Fruit fly (Drosophila melanogaster) whole organism, embryonic: ENCODE measurements around the gene Agpat2.

Experiments used
- Atf6 ChIP-seq: fragments of 200-800 bp; sonication (Bioruptor generic); IDR thresholded peaks from 2 replicates; pipeline ENCODE4 v1.3.6; 2022; ENCODE audit warnings: missing biosample characterization, missing genetic modification characterization
- B-H2 ChIP-seq: fragments of 200-800 bp; sonication (Bioruptor generic); optimal IDR thresholded peaks from 2 replicates; lab custom pipeline; 2018; ENCODE audit warnings: missing biosample characterization, mild to moderate bottlenecking, missing genetic modification characterization
- CG10267 ChIP-seq: fragments of 200-800 bp; sonication (Bioruptor generic); optimal IDR thresholded peaks from 2 replicates; lab custom pipeline; 2018; ENCODE audit warnings: missing biosample characterization, mild to moderate bottlenecking, missing genetic modification characterization, moderate library complexity
- CG10321 ChIP-seq: fragments of 200-800 bp; sonication (Bioruptor generic); IDR thresholded peaks from 2 replicates; pipeline ENCODE4 v1.3.6; 2022; ENCODE audit warnings: missing biosample characterization, missing genetic modification characterization
- CG10654 ChIP-seq: fragments of 200-800 bp; sonication (Bioruptor generic); optimal IDR thresholded peaks from 2 replicates; lab custom pipeline; 2016; ENCODE audit warnings: missing biosample characterization, missing genetic modification characterization
- CG11560 ChIP-seq: fragments of 200-800 bp; sonication (Bioruptor generic); IDR thresholded peaks from 3 replicates; pipeline ENCODE4 v1.3.6; 2022; ENCODE audit warnings: missing biosample characterization, missing genetic modification characterization
- CG11695 ChIP-seq: fragments of 200-800 bp; sonication (Bioruptor generic); IDR thresholded peaks from 3 replicates; pipeline ENCODE4 v1.3.6; 2022; ENCODE audit warnings: missing biosample characterization, missing genetic modification characterization
- CG11723 ChIP-seq: fragments of 200-800 bp; sonication (Bioruptor generic); optimal IDR thresholded peaks from 2 replicates; lab custom pipeline; 2017; ENCODE audit warnings: missing biosample characterization, mild to moderate bottlenecking, missing genetic modification characterization
- CG1233 ChIP-seq: fragments of 200-800 bp; sonication (Bioruptor generic); optimal IDR thresholded peaks from 4 replicates; lab custom pipeline; 2018; ENCODE audit warnings: missing biosample characterization, mild to moderate bottlenecking, missing genetic modification characterization
- CG12391 ChIP-seq: fragments of 200-800 bp; sonication (Bioruptor generic); optimal IDR thresholded peaks from 3 replicates; lab custom pipeline; 2018; ENCODE audit warnings: missing biosample characterization, mild to moderate bottlenecking, missing genetic modification characterization, moderate library complexity
- CG15073 ChIP-seq: fragments of 200-800 bp; sonication (Bioruptor generic); optimal IDR thresholded peaks from 2 replicates; lab custom pipeline; 2016; ENCODE audit warnings: missing biosample characterization, missing genetic modification characterization
- CG15601 ChIP-seq: fragments of 200-800 bp; sonication (Bioruptor generic); optimal IDR thresholded peaks from 3 replicates; lab custom pipeline; 2019; ENCODE audit warnings: missing biosample characterization, mild to moderate bottlenecking, missing genetic modification characterization, moderate library complexity
- CG15696 ChIP-seq: fragments of 200-800 bp; sonication (Bioruptor generic); optimal IDR thresholded peaks from 2 replicates; lab custom pipeline; 2019; ENCODE audit warnings: missing biosample characterization, mild to moderate bottlenecking, missing genetic modification characterization, moderate library complexity
- CG1602 ChIP-seq: fragments of 200-800 bp; sonication (Bioruptor generic); optimal IDR thresholded peaks from 3 replicates; lab custom pipeline; 2016; ENCODE audit warnings: missing biosample characterization, missing genetic modification characterization
- CG17359 ChIP-seq: fragments of 200-800 bp; sonication (Bioruptor generic); optimal IDR thresholded peaks from 3 replicates; lab custom pipeline; 2018; ENCODE audit warnings: missing biosample characterization, mild to moderate bottlenecking, missing genetic modification characterization, moderate library complexity
- CG17612 ChIP-seq: fragments of 200-800 bp; sonication (Bioruptor generic); IDR thresholded peaks from 2 replicates; pipeline ENCODE4 v1.3.6; 2022; ENCODE audit warnings: missing biosample characterization, missing genetic modification characterization
- CG1792 ChIP-seq: fragments of 200-800 bp; sonication (Bioruptor generic); optimal IDR thresholded peaks from 2 replicates; lab custom pipeline; 2016; ENCODE audit warnings: missing biosample characterization, missing genetic modification characterization
- CG30403 ChIP-seq: fragments of 200-800 bp; sonication (Bioruptor generic); optimal IDR thresholded peaks from 3 replicates; lab custom pipeline; 2016; ENCODE audit warnings: missing biosample characterization, missing genetic modification characterization
- CG3281 ChIP-seq: fragments of 200-800 bp; sonication (Bioruptor generic); optimal IDR thresholded peaks from 3 replicates; lab custom pipeline; 2017; ENCODE audit warnings: missing biosample characterization, mild to moderate bottlenecking, missing genetic modification characterization
- CG33557 ChIP-seq: fragments of 200-800 bp; sonication (Bioruptor generic); optimal IDR thresholded peaks from 2 replicates; lab custom pipeline; 2019; ENCODE audit warnings: missing biosample characterization, mild to moderate bottlenecking, missing genetic modification characterization, moderate library complexity
- CG4404 ChIP-seq: fragments of 200-800 bp; sonication (Bioruptor generic); IDR thresholded peaks from 2 replicates; pipeline ENCODE4 v1.3.6; 2022; ENCODE audit warnings: missing biosample characterization, missing genetic modification characterization
- CG4617 ChIP-seq: fragments of 200-800 bp; sonication (Bioruptor generic); optimal IDR thresholded peaks from 3 replicates; lab custom pipeline; 2016; ENCODE audit warnings: missing biosample characterization, missing genetic modification characterization, borderline replicate concordance
- CG5180 ChIP-seq: fragments of 200-800 bp; sonication (Bioruptor generic); optimal IDR thresholded peaks from 3 replicates; lab custom pipeline; 2017; ENCODE audit warnings: missing biosample characterization, missing genetic modification characterization, mild to moderate bottlenecking, moderate library complexity, missing genetic modification reagents
- CG6683 ChIP-seq: fragments of 200-800 bp; sonication (Bioruptor generic); optimal IDR thresholded peaks from 2 replicates; lab custom pipeline; 2017; ENCODE audit warnings: missing biosample characterization, mild to moderate bottlenecking, missing genetic modification characterization, missing genetic modification reagents
- CG6813 ChIP-seq: fragments of 200-800 bp; sonication (Bioruptor generic); optimal IDR thresholded peaks from 2 replicates; lab custom pipeline; 2017; ENCODE audit warnings: missing biosample characterization, missing genetic modification characterization, mild to moderate bottlenecking, moderate library complexity, missing genetic modification reagents
- CG8359 ChIP-seq: fragments of 200-800 bp; sonication (Bioruptor generic); optimal IDR thresholded peaks from 2 replicates; lab custom pipeline; 2017; ENCODE audit warnings: missing biosample characterization, mild to moderate bottlenecking, missing genetic modification characterization, borderline replicate concordance
- CrebB ChIP-seq: fragments of 200-800 bp; sonication (Bioruptor generic); optimal IDR thresholded peaks from 3 replicates; lab custom pipeline; 2018; ENCODE audit warnings: missing biosample characterization, mild to moderate bottlenecking, missing genetic modification characterization
- MESR4 ChIP-seq: fragments of 200-800 bp; sonication (Bioruptor generic); optimal IDR thresholded peaks from 2 replicates; lab custom pipeline; 2018; ENCODE audit warnings: missing biosample characterization, mild to moderate bottlenecking, missing genetic modification characterization, moderate library complexity
- NfI ChIP-seq: fragments of 200-800 bp; sonication (Bioruptor generic); optimal IDR thresholded peaks from 3 replicates; lab custom pipeline; 2018; ENCODE audit warnings: missing biosample characterization, mild to moderate bottlenecking, missing genetic modification characterization, moderate library complexity
- Optix ChIP-seq: fragments of 200-800 bp; sonication (Bioruptor generic); IDR thresholded peaks from 3 replicates; pipeline ENCODE4 v1.3.6; 2022; ENCODE audit warnings: missing biosample characterization, missing genetic modification characterization
- YL-1 ChIP-seq: fragments of 200-800 bp; sonication (Bioruptor generic); optimal IDR thresholded peaks from 3 replicates; lab custom pipeline; 2017; ENCODE audit warnings: missing biosample characterization, mild to moderate bottlenecking, missing genetic modification characterization
- chif ChIP-seq, 2 experiments: fragments of 200-800 bp; sonication (Bioruptor generic); optimal IDR thresholded peaks; 3 replicates each; lab custom pipeline; 2016; ENCODE audit warnings: missing biosample characterization in 2 of 2, missing genetic modification characterization in 2 of 2
- dm ChIP-seq: fragments of 200-800 bp; sonication (Bioruptor generic); optimal IDR thresholded peaks from 3 replicates; lab custom pipeline; 2016; ENCODE audit warnings: missing biosample characterization, missing genetic modification characterization
- ems ChIP-seq: fragments of 200-800 bp; sonication (Bioruptor generic); optimal IDR thresholded peaks from 3 replicates; lab custom pipeline; 2016; ENCODE audit warnings: missing biosample characterization, missing genetic modification characterization
- fd3F ChIP-seq: fragments of 200-800 bp; sonication (Bioruptor generic); optimal IDR thresholded peaks from 2 replicates; lab custom pipeline; 2018; ENCODE audit warnings: missing biosample characterization, mild to moderate bottlenecking, missing genetic modification characterization, moderate library complexity
- fu2 ChIP-seq: fragments of 200-800 bp; sonication (Bioruptor generic); optimal IDR thresholded peaks from 2 replicates; lab custom pipeline; 2016; ENCODE audit warnings: missing biosample characterization, missing genetic modification characterization
- gt ChIP-seq: fragments of 200-800 bp; sonication (Bioruptor generic); IDR thresholded peaks from 2 replicates; pipeline ENCODE4 v1.3.6; 2022; ENCODE audit warnings: missing biosample characterization, missing genetic modification characterization
- hbn ChIP-seq: fragments of 200-800 bp; sonication (Bioruptor generic); IDR thresholded peaks from 2 replicates; pipeline ENCODE4 v1.3.6; 2022; ENCODE audit warnings: missing biosample characterization, missing genetic modification characterization; ENCODE audit not compliant: partially characterized antibody
- hth ChIP-seq: fragments of >200 bp; optimal IDR thresholded peaks from 2 replicates; lab custom pipeline; 2017; ENCODE audit warnings: inconsistent platforms
- lov ChIP-seq, 2 experiments: fragments of 200-800 bp in 1 of 2; fragments of >200 bp in 1 of 2; sonication (Bioruptor generic) in 1 of 2; IDR thresholded peaks in 1 of 2; optimal IDR thresholded peaks in 1 of 2; 2 replicates in 1 of 2; 3 replicates in 1 of 2; pipeline versions ENCODE4 v1.3.6 to Lab custom; 2017 to 2022; ENCODE audit warnings: missing biosample characterization in 1 of 2, missing genetic modification characterization in 1 of 2
- nmo ChIP-seq: fragments of 200-800 bp; sonication (Bioruptor generic); optimal IDR thresholded peaks from 2 replicates; lab custom pipeline; 2018; ENCODE audit warnings: missing biosample characterization, mild to moderate bottlenecking, missing genetic modification characterization, moderate library complexity
- pan ChIP-seq, 4 experiments: fragments of >200 bp in 3 of 4; fragments of 200-800 bp in 1 of 4; sonication (Bioruptor generic) in 1 of 4; optimal IDR thresholded peaks in 3 of 4; IDR thresholded peaks in 1 of 4; 2 replicates each; pipeline versions ENCODE4 v1.3.6 to Lab custom; 2017 to 2022; ENCODE audit warnings: missing biosample characterization in 2 of 4, missing genetic modification characterization in 2 of 4, mixed read lengths in 1 of 4
- pfk ChIP-seq: fragments of 200-800 bp; sonication (Bioruptor generic); optimal IDR thresholded peaks from 2 replicates; lab custom pipeline; 2018; ENCODE audit warnings: missing biosample characterization, mild to moderate bottlenecking, missing genetic modification characterization, moderate library complexity
- sens ChIP-seq: fragments of 200-800 bp; sonication (Bioruptor generic); peaks from one replicate; lab custom pipeline; 2016; ENCODE audit warnings: missing biosample characterization, missing genetic modification characterization
- sens-2 ChIP-seq: fragments of 200-800 bp; sonication (Bioruptor generic); IDR thresholded peaks from 2 replicates; pipeline ENCODE4 v1.3.6; 2022; ENCODE audit warnings: missing biosample characterization, missing genetic modification characterization
- sim ChIP-seq: fragments of 200-800 bp; sonication (Bioruptor generic); IDR thresholded peaks from 2 replicates; pipeline ENCODE4 v1.3.6; 2022; ENCODE audit warnings: missing biosample characterization, missing genetic modification characterization
- slbo ChIP-seq: fragments of 200-800 bp; sonication (Bioruptor generic); IDR thresholded peaks from 2 replicates; pipeline ENCODE4 v1.3.6; 2022; ENCODE audit warnings: missing biosample characterization, missing genetic modification characterization

The Agpat2 gene

DNA sequence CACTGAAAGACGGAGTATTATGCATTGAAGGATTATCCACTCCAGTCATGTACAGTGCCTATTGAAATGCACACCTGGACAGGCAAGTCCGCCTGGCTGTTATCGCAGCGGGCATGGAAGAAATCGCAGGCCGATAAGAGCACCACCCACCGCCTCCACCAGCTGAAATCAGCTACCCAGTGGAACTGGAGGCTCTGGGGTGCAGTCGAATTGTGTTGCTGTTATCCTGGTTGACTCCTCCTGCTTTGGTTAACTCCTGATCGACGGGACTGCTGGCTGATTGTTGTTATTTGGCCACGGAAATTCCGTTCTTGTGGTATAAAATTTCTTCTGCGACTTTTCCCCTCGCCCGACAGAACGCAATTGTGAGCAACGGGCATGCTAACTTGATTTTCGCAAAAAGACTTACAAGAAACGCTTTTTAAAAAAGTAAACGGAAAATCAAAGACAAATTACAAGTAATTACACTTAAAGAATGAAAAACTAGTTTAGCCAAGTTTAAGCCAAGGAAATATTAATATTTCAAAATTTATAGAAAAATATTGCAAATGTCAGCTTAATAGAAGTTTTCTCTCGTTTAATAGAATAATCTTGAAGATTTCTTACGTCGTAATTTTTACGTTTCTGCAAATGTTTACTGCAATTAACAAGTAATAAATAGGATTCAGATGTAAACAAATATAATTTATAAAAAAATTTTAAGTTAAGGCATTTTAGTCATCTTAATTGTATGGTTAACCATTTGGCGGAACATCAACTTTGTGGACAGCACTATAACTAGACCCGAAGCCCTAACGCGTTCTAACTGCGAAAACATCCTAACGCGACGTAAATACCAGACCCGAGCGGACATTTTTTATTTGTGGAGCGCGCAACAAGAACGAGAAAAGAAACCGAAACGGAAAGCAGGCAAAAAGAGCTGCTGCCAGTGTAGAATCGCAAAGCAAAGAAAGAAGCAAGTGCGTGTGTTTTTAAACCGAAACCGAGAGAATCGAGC is 48.6 kb downstream of the Agpat2 start, which contains the start of the genes CG13398 and Akap200 (continued):
- peak; percentile 47 for TF ChIP-seq CG10267 (tag; lab: Kevin White, UChicago)
- no peak for TF ChIP-seq Atf6 (GFP tag; lab: Robert Waterston, UW)
- TF ChIP-seq CG11723 (GFP tag; lab: Kevin White, UChicago) = no peak
- no peak for TF ChIP-seq pfk (GFP tag; lab: Kevin White, UChicago)
- peak; percentile 41; the same call in 1 of the 2 replicates for TF ChIP-seq slbo (GFP tag; lab: Robert Waterston, UW)
- no peak for TF ChIP-seq sim (GFP tag; lab: Robert Waterston, UW)
- no peak for TF ChIP-seq ems
- TF ChIP-seq CG6683 (GFP tag; lab: Kevin White, UChicago) = no peak
- TF ChIP-seq CG17612 (GFP tag; lab: Robert Waterston, UW) = no peak
- no peak for TF ChIP-seq CG10654 (GFP tag; lab: Kevin White, UChicago)
- TF ChIP-seq CG11695 = no peak
- TF ChIP-seq lov (optimal IDR thresholded peaks at IDR 0.05; lab: Kevin White, UChicago) = no peak
- no peak for TF ChIP-seq lov (GFP tag; IDR thresholded peaks at IDR 0.05; lab: Robert Waterston, UW)
- peak; percentile 6 for TF ChIP-seq CG33557 (GFP tag; lab: Kevin White, UChicago)
- peak; percentile 17 for TF ChIP-seq YL-1 (GFP tag; lab: Kevin White, UChicago)
- no peak for TF ChIP-seq CG6813 (GFP tag; lab: Kevin White, UChicago)
- TF ChIP-seq CG30403 (GFP tag; lab: Kevin White, UChicago) = peak; percentile 50
- no peak for TF ChIP-seq CrebB (tag; lab: Kevin White, UChicago)
- no peak for TF ChIP-seq CG3281 (GFP tag; lab: Kevin White, UChicago)
- TF ChIP-seq fd3F (GFP tag; lab: Kevin White, UChicago) = peak; percentile 5
- peak; percentile 31 for TF ChIP-seq CG15696 (tag; lab: Kevin White, UChicago)
- TF ChIP-seq Optix (GFP tag; lab: Robert Waterston, UW) = no peak
- no peak for TF ChIP-seq CG10321 (GFP tag; lab: Robert Waterston, UW)
- TF ChIP-seq CG5180 (GFP tag; lab: Kevin White, UChicago) = no peak
- TF ChIP-seq hth (lab: Kevin White, UChicago) = no peak
- TF ChIP-seq gt (GFP tag; lab: Robert Waterston, UW) = no peak
- no peak for TF ChIP-seq CG1233 (GFP tag; lab: Kevin White, UChicago)
- TF ChIP-seq CG1602 (GFP tag; lab: Kevin White, UChicago) = peak; percentile 31
- TF ChIP-seq CG15601 = no peak
- no peak for TF ChIP-seq pan (optimal IDR thresholded peaks at IDR 0.05; lab: Kevin White, UChicago)
- TF ChIP-seq pan (GFP tag; optimal IDR thresholded peaks at IDR 0.05 in 1 of 2, IDR thresholded peaks at IDR 0.05 in 1 of 2) = peak in 1 of 2 experiments; percentile 16
- TF ChIP-seq CG4404 (GFP tag; lab: Robert Waterston, UW) = no peak
- TF ChIP-seq hbn (GFP tag; lab: Robert Waterston, UW) = no peak
- TF ChIP-seq nmo (GFP tag; lab: Kevin White, UChicago) = peak; percentile 62
- TF ChIP-seq dm (GFP tag; lab: Kevin White, UChicago) = no peak
- TF ChIP-seq NfI (GFP tag; lab: Kevin White, UChicago) = no peak
- no peak for TF ChIP-seq CG17359 (tag; lab: Kevin White, UChicago)
- no peak for TF ChIP-seq sens-2 (GFP tag; lab: Robert Waterston, UW)
- peak; percentile 92 for TF ChIP-seq MESR4 (GFP tag; lab: Kevin White, UChicago)
- TF ChIP-seq CG4617 = peak; percentile 72
- peak; percentile 90 for TF ChIP-seq sens (GFP tag; lab: Kevin White, UChicago)
- no peak for TF ChIP-seq CG11560 (tag; lab: Robert Waterston, UW)
- TF ChIP-seq chif (GFP tag; optimal IDR thresholded peaks at IDR 0.05; lab: Kevin White, UChicago) = no peak
- TF ChIP-seq CG8359 = no peak
- peak; percentile 29 for TF ChIP-seq B-H2 (GFP tag; lab: Kevin White, UChicago)
- no peak for TF ChIP-seq fu2
- peak; percentile 65 for TF ChIP-seq CG12391 (tag; lab: Kevin White, UChicago)
- no peak for TF ChIP-seq CG1792 (GFP tag; lab: Kevin White, UChicago)
- TF ChIP-seq CG15073 (GFP tag; lab: Kevin White, UChicago) = no peak
